Worm (Caenorhabditis elegans) whole organism, L3 larva: ENCODE results near the gene srlf-15.

Experiments
- elt-2 ChIP-seq: sonication (generic microtip); optimal IDR thresholded peaks from 2 replicates; lab custom pipeline; 2016; ENCODE audit warnings: missing genetic modification reagents, mild to moderate bottlenecking, missing genetic modification characterization, missing compliant biosample characterization
- lin-39 ChIP-seq: fragments of 150-350 bp; optimal IDR thresholded peaks from 2 replicates; lab custom pipeline; 2018; ENCODE audit warnings: missing biosample characterization, missing genetic modification reagents, missing genetic modification characterization

ce11 chrII:10988575-10988974 lies 47.3 kb upstream of the srlf-15 start:
- TF ChIP-seq elt-2: no peak
- TF ChIP-seq lin-39: no peak
